Worm (Caenorhabditis elegans) whole organism, midembryonic: ENCODE measurements around the gene col-103.

ENCODE experiments used
- T22C8.4 ChIP-seq: fragments of 200-800 bp; sonication (Bioruptor generic); IDR thresholded peaks from 2 replicates; pipeline ENCODE4 v1.3.6; 2022; ENCODE audit warnings: missing genetic modification characterization, missing compliant biosample characterization
- cog-1 ChIP-seq: sonication (generic microtip); optimal IDR thresholded peaks from 2 replicates; lab custom pipeline; 2016; ENCODE audit warnings: missing genetic modification characterization, missing compliant biosample characterization
- flt-1 ChIP-seq: fragments of 200-800 bp; sonication (Bioruptor generic); IDR thresholded peaks from 2 replicates; pipeline ENCODE4 v1.3.6; 2022; ENCODE audit warnings: missing genetic modification characterization, missing compliant biosample characterization
- ref-1 ChIP-seq: fragments of 200-800 bp; sonication (Bioruptor generic); conservative IDR thresholded peaks from 2 replicates; pipeline ENCODE4 v1.3.6; 2022; ENCODE audit warnings: missing genetic modification reagents, missing genetic modification characterization, missing compliant biosample characterization
- tab-1 ChIP-seq: fragments of 200-800 bp; sonication (Bioruptor generic); IDR thresholded peaks from 2 replicates; pipeline ENCODE4 v1.3.6; 2022; ENCODE audit warnings: missing genetic modification characterization, missing compliant biosample characterization
- ztf-23 ChIP-seq: fragments of 200-800 bp; sonication (Bioruptor generic); IDR thresholded peaks from 2 replicates; pipeline ENCODE4 v1.3.6; 2022; ENCODE audit warnings: missing genetic modification reagents, missing genetic modification characterization, missing compliant biosample characterization
- ztf-29 ChIP-seq: fragments of 200-800 bp; sonication (Bioruptor generic); IDR thresholded peaks from 2 replicates; pipeline ENCODE4 v1.3.6; 2022; ENCODE audit warnings: missing genetic modification reagents, missing genetic modification characterization, missing compliant biosample characterization

- TF ChIP-seq flt-1 (GFP tag; lab: Robert Waterston, UW) (no peak), ztf-23 (GFP tag; lab: Robert Waterston, UW) (no peak), T22C8.4 (GFP tag; lab: Robert Waterston, UW) (no peak), ref-1 (GFP tag; lab: Robert Waterston, UW) (no peak), cog-1 (tag; lab: Kevin White, UChicago) (no peak), tab-1 (GFP tag; lab: Robert Waterston, UW) (no peak), ztf-29 (no peak)
Measured at ce11 chrIV:807027-807516, 43.6 kb upstream of the col-103 start, which contains the start of gene Y55F3BL.6.
